Worm (Caenorhabditis elegans) whole organism, late embryonic: ENCODE results near the gene F09E5.8.

ENCODE experiments used
- F13H6.1 ChIP-seq: sonication (generic microtip); optimal IDR thresholded peaks from 2 replicates; lab custom pipeline; 2016; ENCODE audit warnings: missing genetic modification characterization, missing compliant biosample characterization
- T23F11.4 ChIP-seq: fragments of 200-800 bp; sonication (Bioruptor generic); optimal IDR thresholded peaks from 2 replicates; lab custom pipeline; 2018; ENCODE audit warnings: mild to moderate bottlenecking, missing genetic modification characterization, missing compliant biosample characterization
- Y22D7AL.16 ChIP-seq: sonication (generic microtip); optimal IDR thresholded peaks from 2 replicates; lab custom pipeline; 2016; ENCODE audit warnings: missing genetic modification characterization, missing compliant biosample characterization
- ahr-1 ChIP-seq: sonication (generic microtip); optimal IDR thresholded peaks from 2 replicates; lab custom pipeline; 2016; ENCODE audit warnings: missing genetic modification characterization, missing compliant biosample characterization
- ama-1 ChIP-seq: fragments of 150-350 bp; optimal IDR thresholded peaks from 2 replicates; lab custom pipeline; 2014
- ceh-18 ChIP-seq: sonication (generic microtip); optimal IDR thresholded peaks from 2 replicates; lab custom pipeline; 2016; ENCODE audit warnings: missing genetic modification characterization, missing compliant biosample characterization
- ceh-19 ChIP-seq: fragments of 200-800 bp; sonication (Bioruptor generic); optimal IDR thresholded peaks from 2 replicates; lab custom pipeline; 2018; ENCODE audit warnings: mild to moderate bottlenecking, missing genetic modification characterization, missing compliant biosample characterization
- ceh-24 ChIP-seq: sonication (generic microtip); optimal IDR thresholded peaks from 2 replicates; lab custom pipeline; 2016; ENCODE audit warnings: mild to moderate bottlenecking, missing genetic modification characterization, missing compliant biosample characterization
- ceh-31 ChIP-seq: sonication (generic microtip); optimal IDR thresholded peaks from 2 replicates; lab custom pipeline; 2016; ENCODE audit warnings: missing genetic modification characterization, missing compliant biosample characterization
- ceh-45 ChIP-seq: fragments of 200-800 bp; sonication (Bioruptor generic); IDR thresholded peaks from 2 replicates; pipeline ENCODE4 v1.3.6; 2022; ENCODE audit warnings: missing genetic modification reagents, missing genetic modification characterization, missing compliant biosample characterization
- ceh-48 ChIP-seq: sonication (generic microtip); optimal IDR thresholded peaks from 2 replicates; lab custom pipeline; 2016; ENCODE audit warnings: missing genetic modification characterization, inconsistent platforms, missing compliant biosample characterization
- ceh-6 ChIP-seq: fragments of 200-800 bp; sonication (Bioruptor generic); optimal IDR thresholded peaks from 2 replicates; lab custom pipeline; 2018; ENCODE audit warnings: mild to moderate bottlenecking, missing genetic modification characterization, missing compliant biosample characterization
- ceh-9 ChIP-seq: sonication (generic microtip); optimal IDR thresholded peaks from 2 replicates; lab custom pipeline; 2016; ENCODE audit warnings: mild to moderate bottlenecking, missing genetic modification characterization, inconsistent platforms, missing compliant biosample characterization
- dmd-4 ChIP-seq: sonication (generic microtip); optimal IDR thresholded peaks from 2 replicates; lab custom pipeline; 2016; ENCODE audit warnings: borderline replicate concordance, missing genetic modification characterization, missing compliant biosample characterization
- dve-1 ChIP-seq: sonication (generic microtip); optimal IDR thresholded peaks from 2 replicates; lab custom pipeline; 2017; ENCODE audit warnings: antibody characterized with exemption, mild to moderate bottlenecking, missing genetic modification characterization, missing compliant biosample characterization
- elt-2 ChIP-seq: sonication (generic microtip); optimal IDR thresholded peaks from 2 replicates; lab custom pipeline; 2016; ENCODE audit warnings: missing genetic modification reagents, missing genetic modification characterization, missing compliant biosample characterization
- ets-4 ChIP-seq: sonication (generic microtip); optimal IDR thresholded peaks from 2 replicates; lab custom pipeline; 2016; ENCODE audit warnings: missing genetic modification characterization, missing compliant biosample characterization
- fax-1 ChIP-seq: sonication (generic microtip); optimal IDR thresholded peaks from 2 replicates; lab custom pipeline; 2016; ENCODE audit warnings: missing genotype, missing genetic modification characterization, missing compliant biosample characterization
- fkh-10 ChIP-seq: fragments of 150-350 bp; optimal IDR thresholded peaks from 2 replicates; lab custom pipeline; 2014; ENCODE audit warnings: missing biosample characterization, missing genetic modification reagents, missing genetic modification characterization
- gmeb-2 ChIP-seq: sonication (generic microtip); optimal IDR thresholded peaks from 2 replicates; lab custom pipeline; 2016; ENCODE audit warnings: missing genetic modification characterization, inconsistent platforms, missing compliant biosample characterization
- hlh-13 ChIP-seq: fragments of 200-800 bp; sonication (Bioruptor generic); optimal IDR thresholded peaks from 2 replicates; lab custom pipeline; 2018; ENCODE audit warnings: mild to moderate bottlenecking, missing genetic modification characterization, missing compliant biosample characterization
- hlh-15 ChIP-seq: sonication (generic microtip); optimal IDR thresholded peaks from 2 replicates; lab custom pipeline; 2016; ENCODE audit warnings: missing genetic modification characterization, missing compliant biosample characterization
- hlh-30 ChIP-seq: sonication (generic microtip); optimal IDR thresholded peaks from 2 replicates; lab custom pipeline; 2017; ENCODE audit warnings: antibody characterized with exemption, missing genetic modification characterization, missing compliant biosample characterization; ENCODE audit not compliant: insufficient read depth
- hlh-6 ChIP-seq: sonication (generic microtip); optimal IDR thresholded peaks from 2 replicates; lab custom pipeline; 2016; ENCODE audit warnings: missing genotype, missing genetic modification characterization, missing compliant biosample characterization
- lim-6 ChIP-seq: sonication (generic microtip); optimal IDR thresholded peaks from 2 replicates; lab custom pipeline; 2016; ENCODE audit warnings: missing genetic modification characterization, missing compliant biosample characterization
- lin-11 ChIP-seq: fragments of 200-800 bp; sonication (Bioruptor generic); optimal IDR thresholded peaks from 2 replicates; lab custom pipeline; 2018; ENCODE audit warnings: mild to moderate bottlenecking, missing genetic modification characterization, missing compliant biosample characterization
- mec-3 ChIP-seq: sonication (generic microtip); optimal IDR thresholded peaks from 2 replicates; lab custom pipeline; 2016; ENCODE audit warnings: borderline replicate concordance, missing genetic modification characterization, missing compliant biosample characterization
- nfya-1 ChIP-seq: sonication (generic microtip); optimal IDR thresholded peaks from 2 replicates; lab custom pipeline; 2017; ENCODE audit warnings: missing genetic modification characterization, mild to moderate bottlenecking, missing compliant biosample characterization, antibody characterized with exemption, moderate library complexity
- nhr-11 ChIP-seq: fragments of 150-350 bp; optimal IDR thresholded peaks from 2 replicates; lab custom pipeline; 2014; ENCODE audit warnings: missing biosample characterization, missing genetic modification characterization
- nhr-232 ChIP-seq: sonication (generic microtip); optimal IDR thresholded peaks from 2 replicates; lab custom pipeline; 2016; ENCODE audit warnings: missing genetic modification characterization, missing compliant biosample characterization
- npax-4 ChIP-seq: sonication (generic microtip); optimal IDR thresholded peaks from 2 replicates; lab custom pipeline; 2016; ENCODE audit warnings: missing genetic modification characterization, missing compliant biosample characterization
- odd-2 ChIP-seq: sonication (generic microtip); optimal IDR thresholded peaks from 2 replicates; lab custom pipeline; 2017; ENCODE audit warnings: antibody characterized with exemption, mild to moderate bottlenecking, missing genetic modification characterization, missing compliant biosample characterization
- pag-3 ChIP-seq: sonication (generic microtip); optimal IDR thresholded peaks from 2 replicates; lab custom pipeline; 2016; ENCODE audit warnings: missing compliant biosample characterization, missing genetic modification characterization, borderline replicate concordance
- pat-9 ChIP-seq: fragments of 200-800 bp; sonication (Bioruptor generic); optimal IDR thresholded peaks from 2 replicates; lab custom pipeline; 2018; ENCODE audit warnings: mild to moderate bottlenecking, missing genetic modification characterization, moderate library complexity, missing compliant biosample characterization
- pax-1 ChIP-seq: fragments of 150-350 bp; optimal IDR thresholded peaks from 2 replicates; lab custom pipeline; 2014; ENCODE audit warnings: missing biosample characterization, missing genetic modification characterization
- pha-2 ChIP-seq: sonication (generic microtip); optimal IDR thresholded peaks from 2 replicates; lab custom pipeline; 2017; ENCODE audit warnings: mild to moderate bottlenecking, missing genetic modification characterization, missing compliant biosample characterization
- pqm-1 ChIP-seq: sonication (generic microtip); optimal IDR thresholded peaks from 2 replicates; lab custom pipeline; 2016; ENCODE audit warnings: missing genetic modification characterization, missing compliant biosample characterization
- sdc-2 ChIP-seq: sonication (generic microtip); optimal IDR thresholded peaks from 2 replicates; lab custom pipeline; 2016; ENCODE audit warnings: missing genotype, missing genetic modification characterization, missing compliant biosample characterization
- sox-2 ChIP-seq: fragments of 200-800 bp; sonication (Bioruptor generic); IDR thresholded peaks from 2 replicates; pipeline ENCODE4 v1.3.6; 2022; ENCODE audit warnings: missing genetic modification reagents, missing genetic modification characterization, missing compliant biosample characterization
- syd-9 ChIP-seq: sonication (generic microtip); optimal IDR thresholded peaks from 2 replicates; lab custom pipeline; 2016; ENCODE audit warnings: mild to moderate bottlenecking, missing genetic modification characterization, moderate library complexity, missing compliant biosample characterization
- tbx-2 ChIP-seq: sonication (generic microtip); optimal IDR thresholded peaks from 2 replicates; lab custom pipeline; 2016; ENCODE audit warnings: missing genetic modification characterization, missing compliant biosample characterization
- tbx-7 ChIP-seq: sonication (generic microtip); optimal IDR thresholded peaks from 2 replicates; lab custom pipeline; 2016; ENCODE audit warnings: missing genotype, missing genetic modification characterization, missing compliant biosample characterization
- ttx-3 ChIP-seq: sonication (generic microtip); optimal IDR thresholded peaks from 2 replicates; lab custom pipeline; 2016; ENCODE audit warnings: missing genetic modification reagents, missing genetic modification characterization, missing compliant biosample characterization
- unc-42 ChIP-seq: sonication (generic microtip); optimal IDR thresholded peaks from 2 replicates; lab custom pipeline; 2016; ENCODE audit warnings: missing genotype, missing genetic modification characterization, missing compliant biosample characterization
- zip-5 ChIP-seq: sonication (generic microtip); optimal IDR thresholded peaks from 2 replicates; lab custom pipeline; 2016; ENCODE audit warnings: missing genetic modification characterization, missing compliant biosample characterization
- ztf-16 ChIP-seq: sonication (generic microtip); optimal IDR thresholded peaks from 2 replicates; lab custom pipeline; 2017; ENCODE audit warnings: missing genetic modification characterization, missing compliant biosample characterization

F09E5.8 gene

DNA sequence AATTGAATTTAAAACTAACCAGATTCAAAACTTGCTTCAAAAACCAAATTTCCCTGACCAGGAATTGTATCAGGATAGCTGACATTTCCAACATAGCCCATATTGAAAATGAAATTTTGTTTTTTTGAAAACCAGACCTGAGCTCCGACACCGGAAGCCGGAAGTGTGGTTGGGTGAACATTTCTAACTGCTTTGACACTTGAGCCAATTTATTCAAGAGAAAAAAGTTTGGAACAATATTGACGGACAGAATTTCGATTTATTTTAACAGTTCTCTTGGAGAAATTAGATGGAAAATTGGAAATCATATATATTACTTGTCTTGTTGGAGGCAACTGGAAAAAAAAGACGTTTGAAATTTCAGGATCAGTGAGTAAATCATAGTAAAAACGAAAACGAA is 36.7 kb downstream of the F09E5.8 start, which contains the start of gene ccpp-6:
Gene ccpp-6, minus strand, starts transcription at position 101 of the 400 bp plus-strand sequence.
- TF ChIP-seq dmd-4 (tag; lab: Kevin White, UChicago) (no peak), tbx-7 (tag; lab: Kevin White, UChicago) (no peak), lim-6 (tag; lab: Kevin White, UChicago) (no peak), fax-1 (tag; lab: Kevin White, UChicago) (no peak), dve-1 (tag; lab: Kevin White, UChicago) (no peak), ttx-3 (tag; lab: Kevin White, UChicago) (no peak), gmeb-2 (tag; lab: Kevin White, UChicago) (no peak), ceh-19 (no peak), sdc-2 (no peak), ahr-1 (tag; lab: Kevin White, UChicago) (no peak)

DNA sequence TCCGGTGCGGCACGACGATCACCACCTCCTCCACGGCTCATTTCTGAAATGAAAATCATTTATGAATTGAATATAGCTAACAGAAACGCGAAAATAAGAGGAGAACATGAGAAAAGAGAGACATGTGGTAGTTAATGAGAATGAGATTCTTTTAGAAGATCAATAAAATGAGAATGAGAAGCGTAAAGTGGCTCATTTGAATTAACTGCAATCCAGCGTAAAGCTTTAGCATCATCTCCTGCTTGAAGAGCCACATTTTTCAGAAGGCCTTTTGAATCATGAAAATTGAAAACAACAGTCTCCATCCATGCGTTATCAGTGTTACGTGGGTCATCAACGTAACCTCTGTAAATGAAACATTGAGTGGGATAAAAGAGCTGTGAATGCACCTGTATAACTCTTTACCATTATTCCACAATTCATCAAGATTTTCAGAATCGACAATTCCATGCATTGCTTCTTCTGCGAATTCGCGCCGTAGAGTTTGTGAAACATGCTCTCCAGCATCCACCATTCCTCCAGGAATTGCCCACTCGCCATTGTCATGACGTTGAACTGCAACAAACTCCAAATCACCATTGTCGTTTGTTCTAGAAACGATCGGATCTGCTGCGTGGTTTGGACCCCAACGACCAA is 38.4 kb downstream of the F09E5.8 start, which contains the start of gene rsp-4:
Gene rsp-4, minus strand, starts transcription at position 51 of the 636 bp plus-strand sequence.
- TF ChIP-seq unc-42 (no peak), odd-2 (tag; lab: Kevin White, UChicago) (no peak), nhr-232 (tag; lab: Kevin White, UChicago) (no peak), mec-3 (tag; lab: Kevin White, UChicago) (no peak), ceh-24 (tag; lab: Kevin White, UChicago) (no peak), zip-5 (tag; lab: Kevin White, UChicago) (no peak), T23F11.4 (no peak), ceh-18 (tag; lab: Kevin White, UChicago) (no peak), sox-2 (GFP tag; lab: Robert Waterston, UW) (no peak), pha-2 (no peak), ama-1 (no peak), F13H6.1 (tag; lab: Kevin White, UChicago) (no peak), tbx-2 (no peak), Y22D7AL.16 (no peak), ceh-9 (tag; lab: Kevin White, UChicago) (no peak)

DNA sequence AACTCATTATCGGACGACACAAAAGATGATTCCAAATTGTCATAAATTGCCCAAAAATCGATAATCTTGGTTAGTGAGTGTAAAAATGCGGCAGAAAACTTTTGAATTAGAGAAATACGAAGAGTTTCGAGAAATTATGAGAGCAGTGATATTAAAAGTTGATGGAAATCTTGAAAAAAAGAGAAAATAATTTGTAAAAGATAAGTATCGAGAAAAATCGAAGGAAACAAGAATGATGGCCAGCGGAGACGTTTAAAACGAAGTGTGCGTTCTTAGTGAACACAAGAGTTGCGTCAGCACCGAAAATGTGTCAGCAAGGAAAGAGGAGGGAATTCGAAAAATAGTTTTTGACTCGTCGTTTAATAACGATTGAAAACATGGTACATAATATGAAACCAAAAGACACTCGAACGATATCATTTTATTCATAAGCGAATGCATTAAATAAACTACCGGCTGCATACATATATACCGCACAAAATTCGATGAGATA is 39.4 kb downstream of the F09E5.8 start, which contains the start of gene ndx-6:
Gene ndx-6, minus strand, starts transcription at position 51 of the 493 bp plus-strand sequence.
- TF ChIP-seq ceh-31 (tag; lab: Kevin White, UChicago) = peak; percentile 78
- TF ChIP-seq ztf-16 = no peak
- TF ChIP-seq pha-2 = no peak
- no peak for TF ChIP-seq nhr-11 (tag; lab: Kevin White, UChicago)
- no peak for TF ChIP-seq sox-2 (GFP tag; lab: Robert Waterston, UW)
- TF ChIP-seq fax-1 (tag; lab: Kevin White, UChicago) = no peak
- no peak for TF ChIP-seq pag-3 (tag; lab: Kevin White, UChicago)
- TF ChIP-seq lin-11 (tag; lab: Kevin White, UChicago) = no peak
- peak; percentile 44 for TF ChIP-seq unc-42
- TF ChIP-seq fkh-10 (GFP tag; lab: Kevin White, UChicago) = no peak
- no peak for TF ChIP-seq syd-9 (tag; lab: Kevin White, UChicago)
- no peak for TF ChIP-seq pax-1 (tag; lab: Kevin White, UChicago)
- peak; percentile 19 for TF ChIP-seq ttx-3 (tag; lab: Kevin White, UChicago)
- peak; percentile 46 for TF ChIP-seq ceh-48 (tag; lab: Kevin White, UChicago)
- peak; percentile 53 for TF ChIP-seq ceh-19
- TF ChIP-seq tbx-2 = peak; percentile 71
- peak; percentile 16 for TF ChIP-seq ets-4 (tag; lab: Kevin White, UChicago)
- TF ChIP-seq nhr-232 (tag; lab: Kevin White, UChicago) = no peak
- peak; percentile 70 for TF ChIP-seq nfya-1
- TF ChIP-seq pat-9 = peak; percentile 42
- no peak for TF ChIP-seq ceh-45 (GFP tag; lab: Robert Waterston, UW)
- no peak for TF ChIP-seq T23F11.4
- no peak for TF ChIP-seq hlh-6
- peak; percentile 40 for TF ChIP-seq dve-1 (tag; lab: Kevin White, UChicago)
- TF ChIP-seq mec-3 (tag; lab: Kevin White, UChicago) = no peak
- no peak for TF ChIP-seq ceh-24 (tag; lab: Kevin White, UChicago)
- TF ChIP-seq ceh-6 (GFP tag; lab: Kevin White, UChicago) = no peak
- peak; percentile 11 for TF ChIP-seq sdc-2
- TF ChIP-seq pqm-1 (tag; lab: Kevin White, UChicago) = no peak
- no peak for TF ChIP-seq npax-4 (tag; lab: Kevin White, UChicago)
- no peak for TF ChIP-seq Y22D7AL.16
- TF ChIP-seq elt-2 (tag; lab: Kevin White, UChicago) = peak; percentile 91
- TF ChIP-seq hlh-30 (tag; lab: Kevin White, UChicago) = no peak
- no peak for TF ChIP-seq lim-6 (tag; lab: Kevin White, UChicago)
- TF ChIP-seq hlh-15 = no peak
- TF ChIP-seq hlh-13 (GFP tag; lab: Kevin White, UChicago) = no peak
